Worm (Caenorhabditis elegans) whole organism, mixed stage, embryonic: ENCODE results near the gene par-4.

Experiments
- M03D4.4 ChIP-seq: sonication (generic microtip); optimal IDR thresholded peaks from 2 replicates; lab custom pipeline; 2017; ENCODE audit warnings: mild to moderate bottlenecking, missing genetic modification characterization, missing compliant biosample characterization
- bed-3 ChIP-seq: fragments of 200-800 bp; sonication (Bioruptor generic); optimal IDR thresholded peaks from 3 replicates; lab custom pipeline; 2018; ENCODE audit warnings: mild to moderate bottlenecking, missing genetic modification characterization, moderate library complexity, missing compliant biosample characterization
- blmp-1 ChIP-seq: fragments of 150-350 bp; optimal IDR thresholded peaks from 2 replicates; lab custom pipeline; 2014; ENCODE audit warnings: missing biosample characterization, missing genetic modification characterization
- ceh-39 ChIP-seq: fragments of 150-350 bp; optimal IDR thresholded peaks from 2 replicates; lab custom pipeline; 2014; ENCODE audit warnings: missing biosample characterization, missing genetic modification characterization
- ceh-43 ChIP-seq: fragments of 200-800 bp; sonication (Bioruptor generic); optimal IDR thresholded peaks from 2 replicates; lab custom pipeline; 2018; ENCODE audit warnings: mild to moderate bottlenecking, missing genetic modification characterization, moderate library complexity, missing compliant biosample characterization
- ceh-83 ChIP-seq: fragments of 200-800 bp; sonication (Bioruptor generic); optimal IDR thresholded peaks from 2 replicates; lab custom pipeline; 2018; ENCODE audit warnings: mild to moderate bottlenecking, missing genetic modification characterization, missing compliant biosample characterization
- ces-1 ChIP-seq: fragments of 150-350 bp; optimal IDR thresholded peaks from 2 replicates; lab custom pipeline; 2014; ENCODE audit warnings: missing biosample characterization, missing genetic modification reagents, missing genetic modification characterization
- cnd-1 ChIP-seq: fragments of 200-800 bp; sonication (Bioruptor generic); optimal IDR thresholded peaks from 2 replicates; lab custom pipeline; 2018; ENCODE audit warnings: mild to moderate bottlenecking, missing genetic modification characterization, missing compliant biosample characterization
- drap-1 ChIP-seq: fragments of 200-800 bp; sonication (Bioruptor generic); optimal IDR thresholded peaks from 3 replicates; lab custom pipeline; 2018; ENCODE audit warnings: mild to moderate bottlenecking, missing genetic modification characterization, missing compliant biosample characterization
- elt-1 ChIP-seq: sonication (generic microtip); optimal IDR thresholded peaks from 2 replicates; lab custom pipeline; 2017; ENCODE audit warnings: missing genetic modification characterization, mild to moderate bottlenecking, missing compliant biosample characterization, antibody characterized with exemption, moderate library complexity, borderline replicate concordance; ENCODE audit not compliant: insufficient read depth
- flh-1 ChIP-seq: fragments of 200-800 bp; sonication (Bioruptor generic); optimal IDR thresholded peaks from 2 replicates; lab custom pipeline; 2018; ENCODE audit warnings: mild to moderate bottlenecking, missing genetic modification characterization, moderate library complexity, missing compliant biosample characterization
- ham-2 ChIP-seq: fragments of 200-800 bp; sonication (Bioruptor generic); optimal IDR thresholded peaks from 2 replicates; lab custom pipeline; 2018; ENCODE audit warnings: mild to moderate bottlenecking, missing genetic modification characterization, missing compliant biosample characterization
- hlh-1 ChIP-seq: fragments of 150-350 bp; optimal IDR thresholded peaks from 2 replicates; lab custom pipeline; 2014; ENCODE audit warnings: missing biosample characterization, missing genetic modification reagents, missing genetic modification characterization
- lin-13 ChIP-seq: fragments of 150-350 bp; optimal IDR thresholded peaks from 2 replicates; lab custom pipeline; 2014; ENCODE audit warnings: missing biosample characterization, missing genetic modification characterization
- lin-32 ChIP-seq: fragments of 200-800 bp; sonication (Bioruptor generic); optimal IDR thresholded peaks from 2 replicates; lab custom pipeline; 2018; ENCODE audit warnings: mild to moderate bottlenecking, missing genetic modification characterization, missing compliant biosample characterization
- lsy-2 ChIP-seq: fragments of 150-350 bp; optimal IDR thresholded peaks from 2 replicates; lab custom pipeline; 2014; ENCODE audit warnings: missing biosample characterization, missing genetic modification characterization
- mab-5 ChIP-seq: fragments of 150-350 bp; optimal IDR thresholded peaks from 2 replicates; lab custom pipeline; 2014; ENCODE audit warnings: missing biosample characterization, missing genetic modification characterization
- mep-1 ChIP-seq: fragments of 150-350 bp; optimal IDR thresholded peaks from 2 replicates; lab custom pipeline; 2017; ENCODE audit warnings: missing biosample characterization, missing genetic modification reagents, missing genetic modification characterization, inconsistent platforms
- mls-2 ChIP-seq: sonication (generic microtip); optimal IDR thresholded peaks from 2 replicates; lab custom pipeline; 2016; ENCODE audit warnings: mild to moderate bottlenecking, missing genetic modification characterization, moderate library complexity, missing compliant biosample characterization
- nhr-237 ChIP-seq: fragments of 150-350 bp; optimal IDR thresholded peaks from 2 replicates; lab custom pipeline; 2014; ENCODE audit warnings: missing biosample characterization, missing genetic modification characterization
- nhr-28 ChIP-seq: fragments of 150-350 bp; optimal IDR thresholded peaks from 2 replicates; lab custom pipeline; 2014; ENCODE audit warnings: missing biosample characterization, missing genetic modification characterization
- pha-4 ChIP-seq: fragments of 150-350 bp; optimal IDR thresholded peaks from 2 replicates; lab custom pipeline; 2018; ENCODE audit warnings: missing biosample characterization, missing genetic modification reagents, missing genetic modification characterization
- sem-2 ChIP-seq: fragments of 200-800 bp; sonication (Bioruptor generic); optimal IDR thresholded peaks from 2 replicates; lab custom pipeline; 2018; ENCODE audit warnings: mild to moderate bottlenecking, missing genetic modification characterization, missing compliant biosample characterization
- snpc-4 ChIP-seq: fragments of 150-350 bp; optimal IDR thresholded peaks from 2 replicates; lab custom pipeline; 2014; ENCODE audit warnings: missing biosample characterization, missing genetic modification characterization
- sptf-1 ChIP-seq: sonication (generic microtip); optimal IDR thresholded peaks from 2 replicates; lab custom pipeline; 2017; ENCODE audit warnings: mild to moderate bottlenecking, missing genetic modification characterization, moderate library complexity, missing compliant biosample characterization
- tbx-8 ChIP-seq: fragments of 200-800 bp; sonication (Bioruptor generic); optimal IDR thresholded peaks from 2 replicates; lab custom pipeline; 2018; ENCODE audit warnings: mild to moderate bottlenecking, missing genetic modification characterization, moderate library complexity, missing compliant biosample characterization
- unc-120 ChIP-seq: sonication (generic microtip); optimal IDR thresholded peaks from 2 replicates; lab custom pipeline; 2017; ENCODE audit warnings: missing genetic modification characterization, missing compliant biosample characterization; ENCODE audit not compliant: poor library complexity, severe bottlenecking
- unc-39 ChIP-seq: fragments of 150-350 bp; optimal IDR thresholded peaks from 2 replicates; lab custom pipeline; 2014; ENCODE audit warnings: missing biosample characterization, missing genetic modification characterization
- unc-62 ChIP-seq: fragments of 150-350 bp; optimal IDR thresholded peaks from 2 replicates; lab custom pipeline; 2014; ENCODE audit warnings: missing biosample characterization, missing genetic modification reagents, missing genetic modification characterization
- zip-8 ChIP-seq: fragments of 150-350 bp; optimal IDR thresholded peaks from 2 replicates; lab custom pipeline; 2014; ENCODE audit warnings: missing biosample characterization, missing genetic modification characterization
- ztf-11 ChIP-seq: fragments of 150-350 bp; optimal IDR thresholded peaks from 2 replicates; lab custom pipeline; 2014; ENCODE audit warnings: missing biosample characterization, missing genetic modification characterization

Gene par-4

DNA sequence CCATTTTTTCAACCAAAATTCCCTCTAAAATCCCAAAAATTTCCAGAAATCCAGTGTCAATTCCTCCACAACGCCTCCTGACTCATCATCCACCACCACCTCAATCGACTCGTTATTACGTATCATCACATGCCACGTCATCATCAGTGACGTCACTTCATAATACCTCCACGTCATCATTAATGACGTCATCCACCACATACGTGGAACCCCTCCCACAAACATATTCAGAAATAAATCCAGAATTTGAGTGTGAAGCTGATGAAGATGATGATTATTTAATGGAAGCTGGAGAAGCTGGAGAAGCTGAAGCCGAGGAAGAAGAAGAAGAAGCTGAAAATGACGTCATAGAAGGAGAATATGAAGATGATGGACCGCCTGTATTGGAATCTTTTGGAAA, 4.5 kb upstream of the par-4 start:
- no peak for TF ChIP-seq unc-120
- peak; percentile 96 for TF ChIP-seq zip-8 (tag; lab: Kevin White, UChicago)

DNA sequence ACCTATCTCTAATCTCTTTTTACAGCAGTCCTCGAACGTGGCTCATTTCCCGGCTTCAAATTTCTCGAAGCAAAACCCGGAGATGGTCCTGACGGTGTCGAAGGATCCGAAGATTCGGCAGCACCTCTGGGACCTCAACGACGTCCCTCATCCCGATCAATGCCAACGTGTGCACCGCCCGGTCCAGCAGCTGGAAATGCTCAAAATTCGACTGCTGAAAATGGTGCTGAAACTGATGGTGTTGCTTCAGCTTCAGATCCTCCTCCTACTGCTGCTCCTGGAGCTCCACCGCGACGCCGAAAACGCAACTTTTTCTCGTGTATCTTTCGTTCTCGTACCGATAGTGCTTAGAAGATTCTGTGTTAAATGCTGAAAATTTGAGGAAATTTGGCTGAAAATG, 7.6 kb downstream of the par-4 start:
- TF ChIP-seq ceh-39 (tag; lab: Kevin White, UChicago) (no peak), blmp-1 (tag; lab: Kevin White, UChicago) (no peak), unc-62 (GFP tag; lab: Kevin White, UChicago) (no peak), ztf-11 (tag; lab: Kevin White, UChicago) (no peak), drap-1 (no peak), mls-2 (no peak), pha-4 (tag; lab: Kevin White, UChicago) (no peak), mab-5 (no peak)

ce11 chrV:18107969-18108368, 9.5 kb downstream of the par-4 start, which contains the start of gene Y37H2A.1:
Gene Y37H2A.1, plus strand, starts transcription at chrV:18108269.
- TF ChIP-seq ces-1, result no peak
- no peak for TF ChIP-seq bed-3 (GFP tag; lab: Kevin White, UChicago)
- TF ChIP-seq sem-2 (GFP tag; lab: Kevin White, UChicago), result no peak
- no peak for TF ChIP-seq hlh-1 (tag; lab: Kevin White, UChicago)
- TF ChIP-seq unc-39 (tag; lab: Kevin White, UChicago), result no peak
- no peak for TF ChIP-seq lin-32 (GFP tag; lab: Kevin White, UChicago)
- TF ChIP-seq mab-5, result no peak
- TF ChIP-seq ham-2 (GFP tag; lab: Kevin White, UChicago), result no peak
- TF ChIP-seq lsy-2, result no peak
- TF ChIP-seq snpc-4 (tag; lab: Kevin White, UChicago), result no peak

- TF ChIP-seq ceh-43 (no peak), ces-1 (peak; percentile 25)
- TF ChIP-seq, all 35 proteins: peak for 1
These were observed 11.0 kb downstream of the par-4 start for ce11 chrV:18109449-18109848.

DNA sequence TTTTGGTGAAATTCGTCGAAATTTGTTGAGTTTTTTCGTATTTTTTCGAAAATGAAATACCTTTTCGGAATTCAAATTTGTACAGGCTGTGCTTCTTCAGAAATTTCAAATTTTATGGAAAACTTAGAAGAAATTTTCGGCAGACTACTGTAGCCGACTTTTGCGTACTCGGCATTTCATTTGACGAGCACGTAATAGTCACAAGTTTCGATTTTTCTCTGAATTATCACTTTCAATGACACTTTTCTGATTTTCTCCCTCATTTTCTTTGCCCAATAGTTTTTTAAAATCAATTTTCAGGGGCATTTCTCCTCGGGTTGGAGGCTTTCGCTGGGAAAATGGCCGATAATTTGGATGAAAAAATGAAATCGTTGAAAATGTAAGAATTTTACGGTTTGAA, 25.2 kb downstream of the par-4 start, which contains the start of gene fbxa-107:
Gene fbxa-107, plus strand, starts transcription at position 301 of the 400 bp plus-strand sequence.
- no peak for TF ChIP-seq mab-5
- no peak for TF ChIP-seq flh-1 (GFP tag; lab: Kevin White, UChicago)
- no peak for TF ChIP-seq lin-13 (tag; lab: Kevin White, UChicago)
- no peak for TF ChIP-seq ham-2 (GFP tag; lab: Kevin White, UChicago)
- TF ChIP-seq ces-1, result no peak
- no peak for TF ChIP-seq nhr-28 (tag; lab: Kevin White, UChicago)
- no peak for TF ChIP-seq sem-2 (GFP tag; lab: Kevin White, UChicago)
- no peak for TF ChIP-seq zip-8 (tag; lab: Kevin White, UChicago)
- no peak for TF ChIP-seq bed-3 (GFP tag; lab: Kevin White, UChicago)
- TF ChIP-seq elt-1 (tag; lab: Kevin White, UChicago), result no peak
- no peak for TF ChIP-seq M03D4.4 (tag; lab: Kevin White, UChicago)
- TF ChIP-seq tbx-8, result no peak
- TF ChIP-seq, all 35 proteins: peak for 0

- TF ChIP-seq mls-2, result no peak
- TF ChIP-seq pha-4 (tag; lab: Kevin White, UChicago), result no peak
- TF ChIP-seq ces-1, result no peak
- no peak for TF ChIP-seq mep-1 (tag; lab: Kevin White, UChicago)
- TF ChIP-seq cnd-1 (tag; lab: Kevin White, UChicago), result no peak
- no peak for TF ChIP-seq ceh-83 (GFP tag; lab: Kevin White, UChicago)
- no peak for TF ChIP-seq flh-1 (GFP tag; lab: Kevin White, UChicago)
- no peak for TF ChIP-seq nhr-237 (tag; lab: Kevin White, UChicago)
- TF ChIP-seq unc-120, result no peak
- TF ChIP-seq ceh-39 (tag; lab: Kevin White, UChicago), result no peak
- no peak for TF ChIP-seq ztf-11 (tag; lab: Kevin White, UChicago)
- TF ChIP-seq M03D4.4 (tag; lab: Kevin White, UChicago), result no peak
- TF ChIP-seq sptf-1 (tag; lab: Kevin White, UChicago), result no peak
- TF ChIP-seq lin-13 (tag; lab: Kevin White, UChicago), result no peak
These were observed 26.6 kb downstream of the par-4 start, which contains the start of gene fbxa-210 for ce11 chrV:18125075-18125474. Gene fbxa-210, plus strand, starts transcription at chrV:18125375.
